Fruit fly (Drosophila melanogaster): ENCODE data around the gene RpS14b.

Gene RpS14b

DNA sequence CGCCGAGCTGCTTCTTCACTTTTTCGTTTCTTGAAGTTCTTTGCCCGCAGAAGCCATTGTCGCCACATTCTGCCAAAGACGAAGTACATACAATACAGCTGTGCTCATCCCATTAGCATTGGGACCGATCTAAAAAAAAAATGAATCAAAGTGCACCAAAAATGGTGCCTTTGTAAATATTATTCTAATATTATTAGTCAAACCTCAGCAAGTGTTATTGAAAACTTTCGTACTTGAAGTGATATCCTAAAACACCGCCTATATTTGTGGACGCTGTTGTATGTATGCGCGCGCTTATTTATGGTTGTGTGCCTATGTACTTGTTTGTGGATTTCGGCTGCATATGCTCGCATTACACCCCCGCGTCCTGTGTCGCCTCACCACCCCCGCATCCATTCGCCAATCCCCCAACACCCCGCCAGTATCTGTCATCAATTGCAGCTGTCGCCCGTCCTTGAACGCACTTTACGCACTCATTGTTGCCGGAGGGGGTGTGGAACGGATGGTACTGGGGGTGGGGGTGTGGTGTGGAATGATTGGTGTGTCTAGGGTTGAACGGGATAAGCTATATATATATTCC lies 37.8 kb downstream of the RpS14b start (continued):
- 0 out of 2 replicates have a peak, but pooled peaks have one; percentile 11 for TF ChIP-seq NFAT (GFP tag; IDR thresholded peaks at IDR 0.05)
- TF ChIP-seq chinmo (GFP tag; IDR thresholded peaks at IDR 0.05; ENCODE audit: partially characterized antibody): 0 out of 4 replicates have a peak, but pooled peaks have one; percentile 51
- TF ChIP-seq CG4820 (GFP tag; optimal IDR thresholded peaks at IDR 0.05): peak; percentile 87
- peak; percentile 61 for TF ChIP-seq Dad (GFP tag; optimal IDR thresholded peaks at IDR 0.05)
- peak; percentile 74 for TF ChIP-seq CG7372 (GFP tag; IDR thresholded peaks at IDR 0.05)
- TF ChIP-seq bigmax (GFP tag; optimal IDR thresholded peaks at IDR 0.05): no peak
- peak; percentile 83 for TF ChIP-seq CG17568 (GFP tag; optimal IDR thresholded peaks at IDR 0.05)
- TF ChIP-seq CG1233 (GFP tag; optimal IDR thresholded peaks at IDR 0.05): peak; percentile 80
- TF ChIP-seq CG31365 (tag; optimal IDR thresholded peaks at IDR 0.05): peak; percentile 58
- TF ChIP-seq stc (GFP tag; IDR thresholded peaks at IDR 0.05): peak; percentile 89
- TF ChIP-seq abd-A (tag; optimal IDR thresholded peaks at IDR 0.05): peak; percentile 58
- TF ChIP-seq CG1832 (GFP tag; optimal IDR thresholded peaks at IDR 0.05): no peak
- TF ChIP-seq slp2 (GFP tag; optimal IDR thresholded peaks at IDR 0.05): peak; percentile 53
- peak; percentile 88 for TF ChIP-seq CG12071 (GFP tag; optimal IDR thresholded peaks at IDR 0.05)
- TF ChIP-seq CG9727 (GFP tag; optimal IDR thresholded peaks at IDR 0.05): peak; percentile 86
- TF ChIP-seq hb (GFP tag; IDR thresholded peaks at IDR 0.05; ENCODE audit: partially characterized antibody): no peak
- peak; percentile 38 for TF ChIP-seq Ravus (GFP tag; IDR thresholded peaks at IDR 0.05)
- peak; percentile 85 for TF ChIP-seq CG14710 (tag; optimal IDR thresholded peaks at IDR 0.05)
- TF ChIP-seq CG10209 (GFP tag; optimal IDR thresholded peaks at IDR 0.05): peak; percentile 85
- TF ChIP-seq PHDP (tag; optimal IDR thresholded peaks at IDR 0.05): peak; percentile 91
- TF ChIP-seq CG13624 (GFP tag; optimal IDR thresholded peaks at IDR 0.05): peak; percentile 8
- TF ChIP-seq CG6854 (GFP tag; optimal IDR thresholded peaks at IDR 0.05): peak; percentile 79
- peak; percentile 86; the same call in 2 of the 3 replicates for TF ChIP-seq CG2199 (GFP tag; IDR thresholded peaks at IDR 0.05)
- peak; percentile 74 for TF ChIP-seq CG10654 (GFP tag; optimal IDR thresholded peaks at IDR 0.05)
- TF ChIP-seq CG30403 (GFP tag; optimal IDR thresholded peaks at IDR 0.05): peak; percentile 86
- TF ChIP-seq Max (GFP tag; optimal IDR thresholded peaks at IDR 0.05): peak; percentile 75
- peak; percentile 5 for TF ChIP-seq tx (GFP tag; optimal IDR thresholded peaks at IDR 0.05)
- TF ChIP-seq tgo (GFP tag; IDR thresholded peaks at IDR 0.05): peak; percentile 87
- TF ChIP-seq Dfd (GFP tag; optimal IDR thresholded peaks at IDR 0.05): no peak
- peak; percentile 84 for TF ChIP-seq esg (GFP tag; conservative IDR thresholded peaks at IDR 0.05)
- peak; percentile 91 for TF ChIP-seq CG34422 (GFP tag; IDR thresholded peaks at IDR 0.05)
- TF ChIP-seq CG4282 (GFP tag; optimal IDR thresholded peaks at IDR 0.05): no peak
- TF ChIP-seq sens-2 (GFP tag; IDR thresholded peaks at IDR 0.05): peak; percentile 79
- peak; percentile 12 for TF ChIP-seq her (GFP tag; optimal IDR thresholded peaks at IDR 0.05)
- TF ChIP-seq CG18619 (GFP tag; optimal IDR thresholded peaks at IDR 0.05): peak; percentile 82
- TF ChIP-seq CG3995 (GFP tag; optimal IDR thresholded peaks at IDR 0.05): no peak
- no peak for TF ChIP-seq Doc3 (GFP tag; IDR thresholded peaks at IDR 0.05; ENCODE audit: partially characterized antibody)
- TF ChIP-seq CG12659 (GFP tag; optimal IDR thresholded peaks at IDR 0.05): peak; percentile 82
- TF ChIP-seq Hey (tag; optimal IDR thresholded peaks at IDR 0.05): peak; percentile 45
- peak; percentile 66 for TF ChIP-seq kay (GFP tag; optimal IDR thresholded peaks at IDR 0.05)
- peak; percentile 93 for TF ChIP-seq gem (tag; optimal IDR thresholded peaks at IDR 0.05)
- TF ChIP-seq tll (GFP tag; optimal IDR thresholded peaks at IDR 0.05): no peak
- 0 out of 2 replicates have a peak, but pooled peaks have one; percentile 43 for TF ChIP-seq Doc2 (GFP tag; IDR thresholded peaks at IDR 0.05)
- TF ChIP-seq CG16779 (GFP tag; IDR thresholded peaks at IDR 0.05): peak; percentile 52; the same call in 1 of the 2 replicates
- TF ChIP-seq CG7987 (GFP tag; optimal IDR thresholded peaks at IDR 0.05): peak; percentile 60
- no peak for TF ChIP-seq Tbp (GFP tag; optimal IDR thresholded peaks at IDR 0.05)
- peak; percentile 76 to 95 for TF ChIP-seq bsh (GFP tag; optimal IDR thresholded peaks at IDR 0.05)
- peak; percentile 94 for TF ChIP-seq lab (GFP tag; optimal IDR thresholded peaks at IDR 0.05)
- TF ChIP-seq CG9876 (GFP tag; optimal IDR thresholded peaks at IDR 0.05): no peak
